Worm (Caenorhabditis elegans) whole organism, L1 larva: Measurements from ENCODE around the gene swt-1.

Experiments used
- C04F5.9 ChIP-seq: sonication (generic microtip); optimal IDR thresholded peaks from 2 replicates; lab custom pipeline; 2016; ENCODE audit warnings: missing genetic modification characterization, missing compliant biosample characterization
- Y116A8C.19 ChIP-seq: sonication (generic microtip); optimal IDR thresholded peaks from 2 replicates; lab custom pipeline; 2016; ENCODE audit warnings: missing compliant biosample characterization, missing genetic modification characterization, borderline replicate concordance
- aha-1 ChIP-seq: fragments of 150-350 bp; optimal IDR thresholded peaks from 2 replicates; lab custom pipeline; 2014; ENCODE audit warnings: missing biosample characterization, missing genetic modification characterization
- alr-1 ChIP-seq: fragments of 200-800 bp; sonication (Bioruptor generic); optimal IDR thresholded peaks from 2 replicates; lab custom pipeline; 2018; ENCODE audit warnings: borderline replicate concordance, mild to moderate bottlenecking, missing genetic modification characterization, missing compliant biosample characterization
- aly-2 ChIP-seq: fragments of 150-350 bp; optimal IDR thresholded peaks from 2 replicates; lab custom pipeline; 2014; ENCODE audit warnings: missing biosample characterization, missing genetic modification characterization
- ceh-88 ChIP-seq: fragments of 200-800 bp; sonication (Bioruptor generic); IDR thresholded peaks from 2 replicates; pipeline ENCODE4 v1.3.6; 2022; ENCODE audit warnings: missing genetic modification characterization, missing compliant biosample characterization
- ces-1 ChIP-seq: fragments of 150-350 bp; optimal IDR thresholded peaks from 2 replicates; lab custom pipeline; 2014; ENCODE audit warnings: missing biosample characterization, missing genetic modification reagents, missing genetic modification characterization
- dpl-1 ChIP-seq, 3 experiments: fragments of 150-350 bp in 2 of 3; sonication (generic microtip) in 1 of 3; optimal IDR thresholded peaks; 2 replicates each; lab custom pipeline; 2014 to 2017; ENCODE audit warnings: missing biosample characterization in 3 of 3, missing genetic modification characterization in 3 of 3, missing genetic modification reagents in 3 of 3
- dsc-1 ChIP-seq: sonication (generic microtip); optimal IDR thresholded peaks from 2 replicates; lab custom pipeline; 2016; ENCODE audit warnings: mild to moderate bottlenecking, missing genetic modification characterization, missing compliant biosample characterization
- efl-1 ChIP-seq, 4 experiments: fragments of 150-350 bp; optimal IDR thresholded peaks in 3 of 4; peaks in 1 of 4; 1 replicate in 1 of 4; 2 replicates in 3 of 4; lab custom pipeline; 2014; ENCODE audit warnings: missing biosample characterization in 2 of 4, missing genetic modification characterization in 2 of 4, missing genetic modification reagents in 2 of 4
- elt-2 ChIP-seq: sonication (generic microtip); optimal IDR thresholded peaks from 2 replicates; lab custom pipeline; 2016; ENCODE audit warnings: missing genetic modification characterization, mild to moderate bottlenecking, inconsistent platforms, missing compliant biosample characterization, missing genetic modification reagents
- fkh-8 ChIP-seq: sonication (generic microtip); optimal IDR thresholded peaks from 2 replicates; lab custom pipeline; 2016; ENCODE audit warnings: mild to moderate bottlenecking, missing genetic modification characterization, missing compliant biosample characterization
- hpl-2 ChIP-seq: fragments of 150-350 bp; optimal IDR thresholded peaks from 2 replicates; lab custom pipeline; 2014; ENCODE audit warnings: missing biosample characterization, missing genetic modification reagents, missing genetic modification characterization
- irx-1 ChIP-seq: sonication (generic microtip); optimal IDR thresholded peaks from 2 replicates; lab custom pipeline; 2016; ENCODE audit warnings: missing genetic modification characterization, missing compliant biosample characterization
- lin-14 ChIP-seq: fragments of 200-800 bp; sonication (Bioruptor generic); optimal IDR thresholded peaks from 2 replicates; lab custom pipeline; 2018; ENCODE audit warnings: mild to moderate bottlenecking, missing genetic modification characterization, moderate library complexity, missing compliant biosample characterization
- lin-15B ChIP-seq: fragments of 150-350 bp; sonication (generic microtip); optimal IDR thresholded peaks from 3 replicates; lab custom pipeline; 2014; ENCODE audit warnings: missing biosample characterization, missing genetic modification characterization
- lin-35 ChIP-seq, 2 experiments: fragments of 150-350 bp; optimal IDR thresholded peaks; 2 replicates each; lab custom pipeline; 2014; ENCODE audit warnings: missing biosample characterization in 2 of 2, missing genetic modification characterization in 2 of 2, missing genetic modification reagents in 2 of 2
- mab-9 ChIP-seq: fragments of 200-800 bp; sonication (Bioruptor generic); IDR thresholded peaks from 2 replicates; pipeline ENCODE4 v1.3.6; 2022; ENCODE audit warnings: missing genetic modification reagents, missing genetic modification characterization, missing compliant biosample characterization
- mdl-1 ChIP-seq, 2 experiments: fragments of 150-350 bp; optimal IDR thresholded peaks; 2 replicates each; lab custom pipeline; 2014 to 2017; ENCODE audit warnings: missing biosample characterization in 2 of 2, missing genetic modification characterization in 2 of 2, inconsistent platforms in 1 of 2
- mep-1 ChIP-seq: fragments of 150-350 bp; optimal IDR thresholded peaks from 2 replicates; lab custom pipeline; 2014; ENCODE audit warnings: missing biosample characterization, missing genetic modification characterization
- nhr-11 ChIP-seq: fragments of 150-350 bp; optimal IDR thresholded peaks from 2 replicates; lab custom pipeline; 2014; ENCODE audit warnings: missing biosample characterization, missing genetic modification characterization
- nhr-19 ChIP-seq: fragments of 200-800 bp; sonication (Bioruptor generic); conservative IDR thresholded peaks from 2 replicates; pipeline ENCODE4 v1.3.6; 2022; ENCODE audit warnings: missing genetic modification characterization, missing compliant biosample characterization
- nhr-28 ChIP-seq: fragments of 150-350 bp; optimal IDR thresholded peaks from 2 replicates; lab custom pipeline; 2014; ENCODE audit warnings: missing biosample characterization, missing genetic modification characterization
- nhr-71 ChIP-seq: sonication (generic microtip); optimal IDR thresholded peaks from 2 replicates; lab custom pipeline; 2016; ENCODE audit warnings: mild to moderate bottlenecking, missing genetic modification characterization, moderate library complexity, missing compliant biosample characterization
- nhr-85 ChIP-seq: sonication (generic microtip); peaks from one replicate; lab custom pipeline; 2016; ENCODE audit warnings: missing genetic modification characterization, inconsistent platforms, missing compliant biosample characterization
- nhr-90 ChIP-seq: sonication (generic microtip); optimal IDR thresholded peaks from 2 replicates; lab custom pipeline; 2016; ENCODE audit warnings: mild to moderate bottlenecking, missing genetic modification characterization, missing compliant biosample characterization; ENCODE audit not compliant: poor library complexity
- pax-3 ChIP-seq: fragments of 200-800 bp; sonication (Bioruptor generic); optimal IDR thresholded peaks from 2 replicates; lab custom pipeline; 2018; ENCODE audit warnings: mild to moderate bottlenecking, missing genetic modification characterization, moderate library complexity, missing compliant biosample characterization
- rnt-1 ChIP-seq: sonication (generic microtip); optimal IDR thresholded peaks from 2 replicates; lab custom pipeline; 2016; ENCODE audit warnings: mild to moderate bottlenecking, missing genetic modification characterization, moderate library complexity, missing compliant biosample characterization
- snpc-4 ChIP-seq: fragments of 150-350 bp; optimal IDR thresholded peaks from 2 replicates; lab custom pipeline; 2014; ENCODE audit warnings: missing biosample characterization, missing genetic modification characterization
- snu-23 ChIP-seq: sonication (generic microtip); optimal IDR thresholded peaks from 2 replicates; lab custom pipeline; 2016; ENCODE audit warnings: missing genetic modification characterization, missing compliant biosample characterization
- sup-37 ChIP-seq: fragments of 200-800 bp; sonication (Bioruptor generic); optimal IDR thresholded peaks from 2 replicates; lab custom pipeline; 2018; ENCODE audit warnings: mild to moderate bottlenecking, missing genetic modification characterization, missing compliant biosample characterization
- tbx-2 ChIP-seq: sonication (generic microtip); optimal IDR thresholded peaks from 2 replicates; lab custom pipeline; 2016; ENCODE audit warnings: missing genetic modification characterization, missing compliant biosample characterization
- tlp-1 ChIP-seq: fragments of 150-350 bp; optimal IDR thresholded peaks from 2 replicates; lab custom pipeline; 2014; ENCODE audit warnings: missing biosample characterization, missing genetic modification characterization
- unc-130 ChIP-seq: fragments of 150-350 bp; optimal IDR thresholded peaks from 2 replicates; lab custom pipeline; 2017; ENCODE audit warnings: missing biosample characterization, missing genetic modification characterization, inconsistent platforms
- unc-30 ChIP-seq: sonication (generic microtip); optimal IDR thresholded peaks from 2 replicates; lab custom pipeline; 2017; ENCODE audit warnings: missing biosample characterization, missing genetic modification characterization
- vab-15 ChIP-seq: sonication (generic microtip); optimal IDR thresholded peaks from 2 replicates; lab custom pipeline; 2017; ENCODE audit warnings: missing genotype, mild to moderate bottlenecking, missing genetic modification characterization, missing compliant biosample characterization
- zag-1 ChIP-seq: fragments of 150-350 bp; optimal IDR thresholded peaks from 2 replicates; lab custom pipeline; 2014; ENCODE audit warnings: missing biosample characterization, missing genetic modification characterization
- zip-4 ChIP-seq: fragments of 200-800 bp; sonication (Bioruptor generic); optimal IDR thresholded peaks from 2 replicates; lab custom pipeline; 2018; ENCODE audit warnings: mild to moderate bottlenecking, missing genetic modification characterization, moderate library complexity, missing compliant biosample characterization
- ztf-4 ChIP-seq: fragments of 150-350 bp; optimal IDR thresholded peaks from 2 replicates; lab custom pipeline; 2014; ENCODE audit warnings: missing biosample characterization, missing genetic modification characterization

swt-1 gene

ce11 chrIV:296849-297248 lies 10.5 kb upstream of the swt-1 start (continued):
- TF ChIP-seq rnt-1 (tag; lab: Kevin White, UChicago) (no peak), efl-1 (optimal IDR thresholded peaks at IDR 0.05; lab: Kevin White, UChicago) (no peak), efl-1 (GFP tag; optimal IDR thresholded peaks at IDR 0.05 in 1 of 2; lab: Kevin White, UChicago) (peak in 1 of 2 experiments; percentile 35), aha-1 (tag; lab: Kevin White, UChicago) (no peak), C04F5.9 (no peak), tbx-2 (tag; lab: Kevin White, UChicago) (no peak), nhr-90 (tag; lab: Kevin White, UChicago) (peak; percentile 64), dpl-1 (GFP tag; optimal IDR thresholded peaks at IDR 0.05; lab: Kevin White, UChicago) (no peak), nhr-71 (tag; lab: Kevin White, UChicago) (peak; percentile 41), alr-1 (tag; lab: Kevin White, UChicago) (no peak), lin-35 (GFP tag; optimal IDR thresholded peaks at IDR 0.05; lab: Kevin White, UChicago) (peak in 1 of 2 experiments; percentile 35), elt-2 (tag; lab: Kevin White, UChicago) (peak; percentile 94), snpc-4 (no peak), fkh-8 (tag; lab: Kevin White, UChicago) (no peak), lin-14 (GFP tag; lab: Kevin White, UChicago) (no peak), dsc-1 (no peak), zip-4 (no peak), nhr-28 (no peak), aly-2 (tag; lab: Kevin White, UChicago) (no peak), tlp-1 (tag; lab: Kevin White, UChicago) (peak; percentile 7), irx-1 (tag; lab: Kevin White, UChicago) (no peak), mep-1 (tag; lab: Kevin White, UChicago) (no peak), lin-15B (tag; lab: Kevin White, UChicago) (no peak), vab-15 (tag; lab: Kevin White, UChicago) (no peak)
- TF ChIP-seq, all 84 proteins: peak for 8

- TF ChIP-seq mdl-1 (tag; optimal IDR thresholded peaks at IDR 0.05; lab: Kevin White, UChicago) (no peak), nhr-11 (tag; lab: Kevin White, UChicago) (no peak), nhr-19 (GFP tag; lab: Robert Waterston, UW) (no peak), ztf-4 (tag; lab: Kevin White, UChicago) (no peak), sup-37 (GFP tag; lab: Kevin White, UChicago) (no peak), ces-1 (no peak), nhr-85 (tag; lab: Kevin White, UChicago) (no peak), snu-23 (GFP tag; lab: Kevin White, UChicago) (no peak), unc-130 (tag; lab: Kevin White, UChicago) (no peak), unc-30 (no peak), hpl-2 (GFP tag; lab: Kevin White, UChicago) (no peak), ceh-88 (no peak), dsc-1 (no peak), tlp-1 (tag; lab: Kevin White, UChicago) (no peak), zag-1 (no peak), Y116A8C.19 (no peak)
- TF ChIP-seq, all 84 proteins: peak for 0
Measured at ce11 chrIV:298204-298603, 9.1 kb upstream of the swt-1 start, which contains the start of gene pnp-1. Gene pnp-1, minus strand, starts transcription at chrIV:298304.

- no peak for TF ChIP-seq efl-1 (optimal IDR thresholded peaks at IDR 0.05; lab: Kevin White, UChicago)
- peak in 1 of 2 experiments; percentile 91 for TF ChIP-seq efl-1 (GFP tag; optimal IDR thresholded peaks at IDR 0.05 in 1 of 2; lab: Kevin White, UChicago)
- no peak for TF ChIP-seq pax-3
- no peak for TF ChIP-seq mab-9 (GFP tag; lab: Robert Waterston, UW)
Measured at ce11 chrIV:299190-299589, 8.1 kb upstream of the swt-1 start.
